Fruit fly (Drosophila melanogaster) Kc167 (cell line): ENCODE measurements around the gene CG43233.

Experiments
- Myc ChIP-seq: fragments of >200 bp; optimal IDR thresholded peaks from 2 replicates; lab custom pipeline; 2017; ENCODE audit warnings: missing external identifiers
- Sin3A ChIP-seq: fragments of >200 bp; optimal IDR thresholded peaks from 2 replicates; lab custom pipeline; 2018; ENCODE audit warnings: missing external identifiers
- h ChIP-seq: fragments of >200 bp; optimal IDR thresholded peaks from 3 replicates; lab custom pipeline; 2018; ENCODE audit warnings: missing external identifiers
- psq ChIP-seq: fragments of >200 bp; optimal IDR thresholded peaks from 2 replicates; lab custom pipeline; 2017; ENCODE audit warnings: missing external identifiers
- ttk ChIP-seq: sonication (Bioruptor generic); optimal IDR thresholded peaks from 2 replicates; lab custom pipeline; 2017; ENCODE audit warnings: missing external identifiers

- TF ChIP-seq psq (lab: Kevin White, UChicago) (no peak), Myc (lab: Kevin White, UChicago) (no peak), ttk (lab: Kevin White, UChicago) (no peak), h (lab: Kevin White, UChicago) (no peak), Sin3A (lab: Kevin White, UChicago) (no peak)
Measured at dm6 chr2L:20437873-20438272, 35.3 kb downstream of the CG43233 start.
